Worm (Caenorhabditis elegans) whole organism, mixed stage, embryonic: ENCODE data around the gene C16C10.9.

ENCODE experiments used
- blmp-1 ChIP-seq: fragments of 150-350 bp; optimal IDR thresholded peaks from 2 replicates; lab custom pipeline; 2014; ENCODE audit warnings: missing biosample characterization, missing genetic modification characterization
- drap-1 ChIP-seq: fragments of 200-800 bp; sonication (Bioruptor generic); optimal IDR thresholded peaks from 3 replicates; lab custom pipeline; 2018; ENCODE audit warnings: mild to moderate bottlenecking, missing genetic modification characterization, missing compliant biosample characterization
- mep-1 ChIP-seq: fragments of 150-350 bp; optimal IDR thresholded peaks from 2 replicates; lab custom pipeline; 2017; ENCODE audit warnings: missing biosample characterization, missing genetic modification reagents, missing genetic modification characterization, inconsistent platforms
- nhr-28 ChIP-seq: fragments of 150-350 bp; optimal IDR thresholded peaks from 2 replicates; lab custom pipeline; 2014; ENCODE audit warnings: missing biosample characterization, missing genetic modification characterization
- nhr-76 ChIP-seq: sonication (generic microtip); optimal IDR thresholded peaks from 2 replicates; lab custom pipeline; 2017; ENCODE audit warnings: missing biosample characterization, missing genetic modification characterization
- snpc-4 ChIP-seq: fragments of 150-350 bp; optimal IDR thresholded peaks from 2 replicates; lab custom pipeline; 2014; ENCODE audit warnings: missing biosample characterization, missing genetic modification characterization
- unc-62 ChIP-seq: fragments of 150-350 bp; optimal IDR thresholded peaks from 2 replicates; lab custom pipeline; 2014; ENCODE audit warnings: missing biosample characterization, missing genetic modification reagents, missing genetic modification characterization

- TF ChIP-seq unc-62 (GFP tag; lab: Kevin White, UChicago) (no peak), snpc-4 (no peak), nhr-76 (tag; lab: Kevin White, UChicago) (no peak), blmp-1 (tag; lab: Kevin White, UChicago) (no peak), mep-1 (tag; lab: Kevin White, UChicago) (no peak), nhr-28 (tag; lab: Kevin White, UChicago) (no peak), drap-1 (no peak)
These were observed 47.8 kb upstream of the C16C10.9 start for ce11 chrIII:4204964-4205363.
